Worm (Caenorhabditis elegans) whole organism, mixed stage, embryonic: ENCODE data around the gene cpt-3.

Source experiments
- ceh-43 ChIP-seq: fragments of 200-800 bp; sonication (Bioruptor generic); optimal IDR thresholded peaks from 2 replicates; lab custom pipeline; 2018; ENCODE audit warnings: mild to moderate bottlenecking, missing genetic modification characterization, moderate library complexity, missing compliant biosample characterization
- cnd-1 ChIP-seq: fragments of 200-800 bp; sonication (Bioruptor generic); optimal IDR thresholded peaks from 2 replicates; lab custom pipeline; 2018; ENCODE audit warnings: mild to moderate bottlenecking, missing genetic modification characterization, missing compliant biosample characterization
- elt-1 ChIP-seq: sonication (generic microtip); optimal IDR thresholded peaks from 2 replicates; lab custom pipeline; 2017; ENCODE audit warnings: missing genetic modification characterization, mild to moderate bottlenecking, missing compliant biosample characterization, antibody characterized with exemption, moderate library complexity, borderline replicate concordance; ENCODE audit not compliant: insufficient read depth
- flh-1 ChIP-seq: fragments of 200-800 bp; sonication (Bioruptor generic); optimal IDR thresholded peaks from 2 replicates; lab custom pipeline; 2018; ENCODE audit warnings: mild to moderate bottlenecking, missing genetic modification characterization, moderate library complexity, missing compliant biosample characterization
- lin-13 ChIP-seq: fragments of 150-350 bp; optimal IDR thresholded peaks from 2 replicates; lab custom pipeline; 2014; ENCODE audit warnings: missing biosample characterization, missing genetic modification characterization
- mep-1 ChIP-seq: fragments of 150-350 bp; optimal IDR thresholded peaks from 2 replicates; lab custom pipeline; 2017; ENCODE audit warnings: missing biosample characterization, missing genetic modification reagents, missing genetic modification characterization, inconsistent platforms
- nhr-12 ChIP-seq: fragments of 150-350 bp; optimal IDR thresholded peaks from 2 replicates; lab custom pipeline; 2014; ENCODE audit warnings: missing biosample characterization, missing genetic modification characterization
- nhr-2 ChIP-seq: fragments of 150-350 bp; optimal IDR thresholded peaks from 2 replicates; lab custom pipeline; 2014; ENCODE audit warnings: missing biosample characterization, missing genetic modification characterization
- snpc-4 ChIP-seq: fragments of 150-350 bp; optimal IDR thresholded peaks from 2 replicates; lab custom pipeline; 2014; ENCODE audit warnings: missing biosample characterization, missing genetic modification characterization
- unc-62 ChIP-seq: fragments of 150-350 bp; optimal IDR thresholded peaks from 2 replicates; lab custom pipeline; 2014; ENCODE audit warnings: missing biosample characterization, missing genetic modification reagents, missing genetic modification characterization

ce11 chrIII:2060068-2060467, 22.6 kb upstream of the cpt-3 start:
- TF ChIP-seq flh-1 (GFP tag; lab: Kevin White, UChicago), result no peak
- TF ChIP-seq nhr-12 (tag; lab: Kevin White, UChicago), result no peak
- TF ChIP-seq snpc-4 (tag; lab: Kevin White, UChicago), result no peak
- TF ChIP-seq cnd-1 (tag; lab: Kevin White, UChicago), result no peak
- TF ChIP-seq elt-1 (tag; lab: Kevin White, UChicago), result no peak
- TF ChIP-seq ceh-43 (GFP tag; lab: Kevin White, UChicago), result no peak
- no peak for TF ChIP-seq nhr-2
- no peak for TF ChIP-seq mep-1 (tag; lab: Kevin White, UChicago)
- TF ChIP-seq lin-13 (tag; lab: Kevin White, UChicago), result no peak
- no peak for TF ChIP-seq unc-62 (GFP tag; lab: Kevin White, UChicago)
